Worm (Caenorhabditis elegans) whole organism, midembryonic: ENCODE results near the gene air-1.

Experiments
- T22C8.4 ChIP-seq: fragments of 200-800 bp; sonication (Bioruptor generic); IDR thresholded peaks from 2 replicates; pipeline ENCODE4 v1.3.6; 2022; ENCODE audit warnings: missing genetic modification characterization, missing compliant biosample characterization
- cog-1 ChIP-seq: sonication (generic microtip); optimal IDR thresholded peaks from 2 replicates; lab custom pipeline; 2016; ENCODE audit warnings: missing genetic modification characterization, missing compliant biosample characterization
- flt-1 ChIP-seq: fragments of 200-800 bp; sonication (Bioruptor generic); IDR thresholded peaks from 2 replicates; pipeline ENCODE4 v1.3.6; 2022; ENCODE audit warnings: missing genetic modification characterization, missing compliant biosample characterization
- klf-2 ChIP-seq: fragments of 200-800 bp; sonication (Bioruptor generic); conservative IDR thresholded peaks from 2 replicates; pipeline ENCODE4 v1.3.6; 2022; ENCODE audit warnings: missing genetic modification reagents, missing genetic modification characterization, missing compliant biosample characterization
- med-1 ChIP-seq: sonication (generic microtip); optimal IDR thresholded peaks from 2 replicates; lab custom pipeline; 2017; ENCODE audit warnings: missing genetic modification characterization, mild to moderate bottlenecking, missing compliant biosample characterization, antibody characterized with exemption, missing genetic modification reagents; ENCODE audit not compliant: insufficient read depth
- ref-1 ChIP-seq: fragments of 200-800 bp; sonication (Bioruptor generic); conservative IDR thresholded peaks from 2 replicates; pipeline ENCODE4 v1.3.6; 2022; ENCODE audit warnings: missing genetic modification reagents, missing genetic modification characterization, missing compliant biosample characterization
- tab-1 ChIP-seq: fragments of 200-800 bp; sonication (Bioruptor generic); IDR thresholded peaks from 2 replicates; pipeline ENCODE4 v1.3.6; 2022; ENCODE audit warnings: missing genetic modification characterization, missing compliant biosample characterization
- ztf-23 ChIP-seq: fragments of 200-800 bp; sonication (Bioruptor generic); IDR thresholded peaks from 2 replicates; pipeline ENCODE4 v1.3.6; 2022; ENCODE audit warnings: missing genetic modification reagents, missing genetic modification characterization, missing compliant biosample characterization
- ztf-29 ChIP-seq: fragments of 200-800 bp; sonication (Bioruptor generic); IDR thresholded peaks from 2 replicates; pipeline ENCODE4 v1.3.6; 2022; ENCODE audit warnings: missing genetic modification reagents, missing genetic modification characterization, missing compliant biosample characterization

Gene air-1

DNA sequence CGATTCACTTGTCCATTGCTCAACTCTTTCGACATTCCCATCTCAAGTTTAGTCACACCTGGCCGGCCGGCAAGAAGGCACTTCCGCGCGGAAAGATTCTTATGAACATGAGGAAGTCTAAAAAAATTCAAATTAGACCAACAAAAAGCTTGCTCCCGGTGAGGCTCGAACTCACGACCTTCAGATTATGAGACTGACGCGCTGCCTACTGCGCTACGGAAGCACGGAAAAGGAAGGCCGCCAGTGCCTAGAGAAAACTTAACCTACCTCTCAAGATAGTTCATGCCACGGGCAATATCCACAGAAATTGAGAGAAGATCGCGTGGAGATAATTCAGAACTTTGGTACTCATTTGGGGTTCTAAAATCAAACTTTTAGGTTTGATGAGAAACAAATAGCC, 8.8 kb downstream of the air-1 start:
- TF ChIP-seq flt-1 (GFP tag; lab: Robert Waterston, UW) (peak; percentile 60; the same call in 1 of the 2 replicates), ztf-29 (GFP tag; lab: Robert Waterston, UW) (no peak), klf-2 (GFP tag; lab: Robert Waterston, UW) (no peak), med-1 (GFP tag; lab: Kevin White, UChicago) (no peak), tab-1 (peak; percentile 72; the same call in 1 of the 2 replicates), T22C8.4 (GFP tag; lab: Robert Waterston, UW) (0 out of 2 replicates have a peak, but pooled peaks have one; percentile 7), ztf-23 (GFP tag; lab: Robert Waterston, UW) (peak; percentile 70; the same call in 1 of the 2 replicates), cog-1 (tag; lab: Kevin White, UChicago) (no peak), ref-1 (GFP tag; lab: Robert Waterston, UW) (no peak)

DNA sequence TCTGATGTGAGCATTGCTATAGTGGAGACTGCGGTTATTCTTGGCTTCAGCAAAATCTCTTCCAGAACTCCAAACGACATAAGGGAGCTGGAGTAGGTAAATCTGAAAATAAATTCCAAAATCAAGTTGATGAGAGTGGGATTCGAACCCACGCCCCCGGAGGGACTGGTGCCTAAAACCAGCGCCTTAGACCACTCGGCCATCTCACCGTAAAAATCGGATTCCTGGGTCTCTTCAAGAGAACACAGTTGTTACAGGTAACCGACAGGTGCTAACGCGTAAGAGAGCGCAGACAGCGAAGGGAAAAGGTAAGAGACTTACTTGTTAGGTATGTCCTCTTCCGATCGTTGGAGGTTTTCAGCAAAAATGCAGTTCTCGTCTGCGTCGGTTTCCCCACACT, 14.0 kb downstream of the air-1 start:
- TF ChIP-seq ref-1 (GFP tag; lab: Robert Waterston, UW) (peak; percentile 47), flt-1 (GFP tag; lab: Robert Waterston, UW) (0 out of 2 replicates have a peak, but pooled peaks have one; percentile 68), ztf-29 (GFP tag; lab: Robert Waterston, UW) (peak; percentile 59; the same call in 1 of the 2 replicates), klf-2 (GFP tag; lab: Robert Waterston, UW) (no peak), tab-1 (no peak; the same call in 1 of the 2 replicates), med-1 (GFP tag; lab: Kevin White, UChicago) (no peak), ztf-23 (GFP tag; lab: Robert Waterston, UW) (0 out of 2 replicates have a peak, but pooled peaks have one; percentile 45), T22C8.4 (GFP tag; lab: Robert Waterston, UW) (0 out of 2 replicates have a peak, but pooled peaks have one; percentile 40)

DNA sequence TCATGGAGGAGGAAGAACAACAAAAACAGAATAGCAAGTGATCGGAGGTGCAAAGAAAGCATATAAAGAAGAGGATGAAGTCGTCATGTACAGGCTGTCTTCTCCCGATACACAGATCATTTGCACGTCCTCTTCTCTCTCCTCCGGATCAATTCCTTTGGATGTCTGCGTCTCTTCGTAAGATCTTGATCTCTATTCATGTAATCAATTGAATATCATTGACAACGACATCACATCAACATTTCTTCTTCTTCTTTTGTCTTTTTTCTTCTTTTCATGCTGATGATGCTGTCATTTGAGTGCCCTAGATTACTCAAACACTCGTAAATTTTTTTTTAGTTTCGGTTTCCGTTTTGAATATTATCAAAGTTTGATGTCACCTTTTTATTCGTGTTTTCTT, 17.0 kb downstream of the air-1 start, which contains the start of gene rol-3:
rol-3 (minus strand) TSS at position 120 of the 400 bp plus-strand sequence.
- no peak for TF ChIP-seq ztf-23 (GFP tag; lab: Robert Waterston, UW)
- no peak for TF ChIP-seq ztf-29 (GFP tag; lab: Robert Waterston, UW)
- TF ChIP-seq ref-1 (GFP tag; lab: Robert Waterston, UW) = no peak
- TF ChIP-seq T22C8.4 (GFP tag; lab: Robert Waterston, UW) = no peak
- no peak for TF ChIP-seq flt-1 (GFP tag; lab: Robert Waterston, UW)
- TF ChIP-seq tab-1 = no peak
- TF ChIP-seq klf-2 (GFP tag; lab: Robert Waterston, UW) = no peak
- TF ChIP-seq med-1 (GFP tag; lab: Kevin White, UChicago) = no peak
- TF ChIP-seq cog-1 (tag; lab: Kevin White, UChicago) = no peak

DNA sequence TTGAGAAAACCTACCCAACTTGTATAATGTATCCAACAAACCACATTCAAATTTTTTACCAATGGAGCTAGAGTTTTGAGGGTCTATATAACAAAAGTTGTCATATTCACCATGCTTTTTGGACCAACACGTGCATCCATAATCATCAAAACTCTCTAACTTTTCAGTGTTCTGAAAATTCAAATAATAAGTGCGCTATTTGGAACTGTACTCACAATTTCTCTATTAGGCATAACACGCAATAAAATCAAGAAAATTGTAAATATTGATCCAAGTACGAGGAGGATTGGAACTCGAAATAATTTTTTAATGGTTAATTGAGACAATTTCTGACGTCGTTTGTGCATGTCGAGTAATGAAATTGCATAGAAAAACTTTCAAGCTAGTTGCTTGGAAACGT, 18.6 kb downstream of the air-1 start, which contains the start of gene C16D9.3:
C16D9.3 (minus strand) TSS at position 101 of the 400 bp plus-strand sequence.
- no peak for TF ChIP-seq ref-1 (GFP tag; lab: Robert Waterston, UW)
- no peak for TF ChIP-seq med-1 (GFP tag; lab: Kevin White, UChicago)
- no peak for TF ChIP-seq flt-1 (GFP tag; lab: Robert Waterston, UW)
- no peak for TF ChIP-seq ztf-23 (GFP tag; lab: Robert Waterston, UW)
- TF ChIP-seq cog-1 (tag; lab: Kevin White, UChicago) = no peak

DNA sequence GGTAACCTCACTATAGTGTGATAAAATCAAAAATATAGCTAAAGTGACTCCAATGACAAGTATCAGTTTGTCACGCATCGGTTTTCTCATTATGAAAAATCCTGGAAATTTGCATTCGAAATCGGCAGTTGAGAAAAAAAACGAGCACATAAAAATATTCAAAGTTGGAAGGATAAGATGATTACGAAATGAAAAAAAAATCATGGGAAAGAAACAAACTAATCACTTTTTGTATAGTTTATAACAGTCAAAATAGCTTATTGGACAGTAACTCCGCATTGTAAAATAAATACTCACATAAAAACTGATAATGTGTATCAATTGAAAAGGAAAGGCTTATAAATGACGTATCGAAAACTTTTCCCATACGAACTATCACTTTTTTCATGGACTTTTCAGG, 21.5 kb downstream of the air-1 start, which contains the start of gene C16D9.4:
C16D9.4 (minus strand) TSS at position 101 of the 400 bp plus-strand sequence.
- TF ChIP-seq T22C8.4 (GFP tag; lab: Robert Waterston, UW) = no peak
- TF ChIP-seq ztf-29 (GFP tag; lab: Robert Waterston, UW) = no peak
- TF ChIP-seq med-1 (GFP tag; lab: Kevin White, UChicago) = no peak
- no peak for TF ChIP-seq ref-1 (GFP tag; lab: Robert Waterston, UW)
- no peak for TF ChIP-seq ztf-23 (GFP tag; lab: Robert Waterston, UW)
- TF ChIP-seq cog-1 (tag; lab: Kevin White, UChicago) = no peak
- no peak for TF ChIP-seq klf-2 (GFP tag; lab: Robert Waterston, UW)
- no peak for TF ChIP-seq flt-1 (GFP tag; lab: Robert Waterston, UW)
- no peak for TF ChIP-seq tab-1

DNA sequence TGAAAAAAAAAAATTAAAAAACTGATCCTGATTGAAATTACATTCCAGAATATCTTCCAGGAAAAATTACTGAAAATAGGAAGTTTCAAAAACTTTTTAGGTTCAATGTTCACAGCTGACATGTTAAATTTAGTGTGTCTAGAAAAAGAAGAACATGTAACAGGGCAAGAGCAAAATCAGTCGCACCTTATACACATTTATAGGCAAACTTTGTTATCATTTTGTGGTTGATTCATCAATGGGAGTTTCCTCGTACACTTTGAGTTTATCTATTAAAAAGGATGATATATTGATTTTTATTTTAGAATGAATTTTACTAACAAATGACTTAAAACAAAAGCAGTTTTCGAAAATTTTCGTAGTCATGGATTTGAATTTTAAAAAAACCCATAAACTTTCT, 21.9 kb downstream of the air-1 start:
- no peak for TF ChIP-seq cog-1 (tag; lab: Kevin White, UChicago)
- TF ChIP-seq ref-1 (GFP tag; lab: Robert Waterston, UW) = no peak

DNA sequence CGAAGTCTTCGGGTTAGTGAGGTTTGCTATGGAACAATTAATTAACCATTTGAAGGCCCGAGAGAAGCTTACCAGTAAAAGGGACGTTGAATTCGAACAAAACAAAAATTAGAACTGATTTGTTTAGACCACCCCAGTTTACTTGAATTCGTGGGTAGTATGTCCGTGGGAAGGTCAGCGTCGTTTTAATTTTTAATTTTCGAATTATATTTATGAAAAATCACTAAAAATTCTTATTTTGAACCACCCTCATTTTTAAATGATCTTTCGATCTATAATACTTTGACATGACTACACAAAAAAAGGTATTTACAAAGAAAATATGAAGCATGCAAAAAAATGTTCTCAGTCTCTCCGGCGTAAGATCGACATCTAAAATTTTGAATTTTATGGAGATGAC, 24.2 kb downstream of the air-1 start, which contains the start of gene C16D9.5:
C16D9.5 (minus strand) TSS at position 101 of the 400 bp plus-strand sequence.
- TF ChIP-seq klf-2 (GFP tag; lab: Robert Waterston, UW) (no peak), cog-1 (tag; lab: Kevin White, UChicago) (no peak), ztf-23 (GFP tag; lab: Robert Waterston, UW) (no peak), T22C8.4 (GFP tag; lab: Robert Waterston, UW) (no peak), flt-1 (GFP tag; lab: Robert Waterston, UW) (no peak), tab-1 (no peak), ztf-29 (GFP tag; lab: Robert Waterston, UW) (no peak), ref-1 (GFP tag; lab: Robert Waterston, UW) (no peak), med-1 (GFP tag; lab: Kevin White, UChicago) (no peak)

DNA sequence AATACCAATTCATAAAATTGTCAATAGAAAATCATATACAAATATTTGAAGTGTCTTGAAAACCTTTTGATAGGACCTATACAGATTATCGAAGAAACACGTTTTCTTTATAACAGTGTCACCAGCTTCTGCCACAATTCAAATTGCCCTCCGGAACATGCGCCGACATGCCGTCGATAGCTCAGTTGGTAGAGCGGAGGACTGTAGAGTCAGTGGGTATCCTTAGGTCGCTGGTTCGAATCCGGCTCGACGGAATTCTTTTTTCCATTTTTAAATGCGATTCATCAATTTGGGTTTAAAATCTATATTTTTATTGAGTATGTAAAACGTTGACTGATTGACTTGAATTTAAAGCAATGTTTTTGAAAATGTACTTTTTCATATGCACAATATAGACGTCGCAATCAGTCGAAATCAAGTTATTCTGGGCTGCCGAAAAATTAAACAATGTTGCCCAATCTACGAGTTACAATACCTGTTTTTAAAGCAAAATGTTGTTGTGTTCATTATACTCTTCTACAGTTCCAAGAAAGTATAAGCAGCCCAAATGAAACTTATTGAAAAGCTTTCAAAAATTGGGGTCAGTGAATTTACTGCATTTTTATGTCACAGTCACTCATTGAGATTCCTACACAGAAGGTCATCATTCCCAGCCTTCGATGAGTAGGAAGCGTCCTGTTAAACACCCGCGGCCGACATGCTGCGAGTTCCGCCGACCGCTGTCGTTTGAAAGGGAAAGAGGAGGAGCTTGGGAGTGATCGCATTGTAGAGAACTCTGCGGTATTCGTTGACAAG, 26.2 kb downstream of the air-1 start:
- TF ChIP-seq med-1 (GFP tag; lab: Kevin White, UChicago) (no peak), flt-1 (GFP tag; lab: Robert Waterston, UW) (0 out of 2 replicates have a peak, but pooled peaks have one; percentile 36)

DNA sequence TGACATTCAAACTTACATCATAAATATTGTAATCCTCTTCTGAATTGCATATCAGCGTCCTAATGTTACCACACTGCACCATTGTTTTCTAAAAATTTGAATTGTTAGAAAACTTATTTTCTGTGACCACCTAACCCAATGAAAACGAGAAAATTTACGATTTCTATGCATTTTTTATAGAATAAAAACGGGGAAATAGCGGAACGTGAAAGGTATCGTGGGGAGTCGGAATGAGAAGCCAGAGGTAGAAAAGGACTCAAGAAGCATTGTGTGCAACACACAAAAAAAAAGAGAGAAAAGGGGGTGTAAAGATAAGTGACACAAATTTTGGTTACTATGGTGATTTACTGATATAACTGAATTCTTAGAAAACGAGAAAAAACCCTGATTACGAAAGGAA, 28.9 kb downstream of the air-1 start, which contains the start of gene C16D9.6:
C16D9.6 (minus strand) TSS at position 101 of the 400 bp plus-strand sequence.
- TF ChIP-seq T22C8.4 (GFP tag; lab: Robert Waterston, UW) = no peak
